Worm (Caenorhabditis elegans): ENCODE data around the gene cutl-17.

Gene cutl-17

DNA sequence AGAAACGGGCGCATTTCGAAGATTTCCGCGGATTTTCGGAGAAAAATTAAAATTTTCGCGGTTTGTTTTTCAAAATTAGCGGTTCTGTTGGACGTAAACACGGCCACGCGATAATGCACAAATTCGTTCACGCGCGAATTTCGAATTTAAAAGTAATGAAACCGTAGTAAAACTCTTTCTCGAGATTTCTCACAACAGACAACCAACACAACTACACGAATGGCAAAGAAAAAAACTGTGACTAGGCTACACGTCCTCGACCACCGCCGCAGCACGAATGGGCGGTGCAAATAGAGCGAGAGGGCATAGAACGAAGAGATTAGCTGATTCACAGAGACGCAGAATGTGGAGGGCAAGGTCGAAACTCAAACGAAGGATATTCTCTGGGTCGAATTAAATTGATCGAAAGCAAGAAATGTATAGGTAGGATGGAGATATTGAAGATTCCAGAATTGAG, 16.4 kb downstream of the cutl-17 start, which contains the start of gene idh-1 (continued):
- TF ChIP-seq zip-4 (GFP tag; optimal IDR thresholded peaks at IDR 0.05) (no peak), nhr-47 (tag; optimal IDR thresholded peaks at IDR 0.05) (peak; percentile 33), ceh-82 (tag; optimal IDR thresholded peaks at IDR 0.05) (peak in 2 of 3 experiments; percentile 10 to 14), nhr-19 (GFP tag; conservative IDR thresholded peaks at IDR 0.05) (no peak; the same call in 1 of the 2 replicates), snu-23 (GFP tag; optimal IDR thresholded peaks at IDR 0.05) (peak; percentile 70), alr-1 (tag; optimal IDR thresholded peaks at IDR 0.05; ENCODE audit: borderline replicate concordance) (no peak), mdl-1 (tag; optimal IDR thresholded peaks at IDR 0.05) (peak in 1 of 2 experiments; percentile 31), aly-2 (tag; optimal IDR thresholded peaks at IDR 0.05) (no peak), ama-1 (optimal IDR thresholded peaks at IDR 0.05) (peak; percentile 85), nhr-77 (tag; optimal IDR thresholded peaks at IDR 0.05) (no peak), zag-1 (tag; optimal IDR thresholded peaks at IDR 0.05) (no peak), hlh-4 (tag; optimal IDR thresholded peaks at IDR 0.05) (no peak), egl-13 (tag; optimal IDR thresholded peaks at IDR 0.05) (no peak), Y116A8C.19 (tag; optimal IDR thresholded peaks at IDR 0.05; ENCODE audit: borderline replicate concordance) (no peak), ztf-4 (tag; optimal IDR thresholded peaks at IDR 0.05) (no peak), elt-3 (tag; optimal IDR thresholded peaks at IDR 0.05) (peak in 2 of 6 experiments; percentile 20 to 66), ces-1 (GFP tag; optimal IDR thresholded peaks at IDR 0.05) (no peak), vab-15 (tag; optimal IDR thresholded peaks at IDR 0.05) (no peak), lin-14 (GFP tag; optimal IDR thresholded peaks at IDR 0.05) (peak; percentile 90), fkh-10 (GFP tag; optimal IDR thresholded peaks at IDR 0.05) (no peak), C16A3.4 (tag; optimal IDR thresholded peaks at IDR 0.05) (no peak), mep-1 (tag; optimal IDR thresholded peaks at IDR 0.05) (peak; percentile 74), lin-35 (GFP tag; optimal IDR thresholded peaks at IDR 0.05) (peak; percentile 61 to 88), elt-2 (tag; optimal IDR thresholded peaks at IDR 0.05) (no peak), tbx-2 (tag; optimal IDR thresholded peaks at IDR 0.05) (peak; percentile 16), nhr-12 (tag; optimal IDR thresholded peaks at IDR 0.05) (no peak), hpl-2 (GFP tag; optimal IDR thresholded peaks at IDR 0.05) (no peak), sup-37 (GFP tag; optimal IDR thresholded peaks at IDR 0.05) (no peak), sptf-1 (tag; optimal IDR thresholded peaks at IDR 0.05) (no peak), nhr-76 (tag; optimal IDR thresholded peaks at IDR 0.05) (no peak), rnt-1 (tag; optimal IDR thresholded peaks at IDR 0.05) (peak; percentile 59)

DNA sequence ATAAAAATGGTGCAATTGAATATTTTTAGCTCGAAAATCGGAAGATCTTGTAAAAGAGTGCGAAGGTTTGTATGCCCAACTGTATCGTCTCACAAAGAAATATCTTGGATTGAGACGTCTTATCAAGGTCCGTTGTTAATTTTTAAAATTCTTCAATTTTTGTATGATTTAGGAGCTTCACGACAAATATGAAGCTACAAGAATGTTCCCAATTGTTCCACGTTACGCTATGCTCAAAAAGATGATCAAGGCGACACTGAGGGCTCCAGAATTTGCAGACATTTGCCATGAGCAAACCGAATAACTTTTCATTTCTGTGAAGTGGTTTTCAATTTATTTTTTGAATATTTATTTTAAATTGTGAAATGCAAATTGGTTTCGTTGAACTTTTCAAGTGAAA, 18.5 kb downstream of the cutl-17 start:
- TF ChIP-seq nhr-77 (tag; optimal IDR thresholded peaks at IDR 0.05), result no peak
- no peak for TF ChIP-seq lin-13 (GFP tag; optimal IDR thresholded peaks at IDR 0.05)
- TF ChIP-seq nhr-84 (tag; optimal IDR thresholded peaks at IDR 0.05), result no peak
- no peak for TF ChIP-seq Y116A8C.19 (tag; optimal IDR thresholded peaks at IDR 0.05; ENCODE audit: borderline replicate concordance)
- no peak for TF ChIP-seq hpl-2 (GFP tag; optimal IDR thresholded peaks at IDR 0.05)
- TF ChIP-seq irx-1 (tag; optimal IDR thresholded peaks at IDR 0.05), result no peak
- no peak for TF ChIP-seq dpl-1 (GFP tag; optimal IDR thresholded peaks at IDR 0.05)
- no peak for TF ChIP-seq sup-37 (GFP tag; optimal IDR thresholded peaks at IDR 0.05)
- no peak for TF ChIP-seq fkh-10 (GFP tag; optimal IDR thresholded peaks at IDR 0.05)
- TF ChIP-seq unc-98 (GFP tag; IDR thresholded peaks at IDR 0.05), result no peak
- no peak for TF ChIP-seq unc-30 (tag; optimal IDR thresholded peaks at IDR 0.05)
- peak; percentile 75 for TF ChIP-seq nhr-85 (tag)
- TF ChIP-seq skn-1 (tag; optimal IDR thresholded peaks at IDR 0.05), result no peak
- no peak for TF ChIP-seq ceh-8 (GFP tag; optimal IDR thresholded peaks at IDR 0.05)
- no peak for TF ChIP-seq nhr-76 (tag; optimal IDR thresholded peaks at IDR 0.05)
- no peak for TF ChIP-seq nhr-11 (tag; optimal IDR thresholded peaks at IDR 0.05)
- no peak for TF ChIP-seq lin-14 (GFP tag; optimal IDR thresholded peaks at IDR 0.05)
- no peak for TF ChIP-seq snpc-4 (tag; optimal IDR thresholded peaks at IDR 0.05)
- peak; percentile 29 for TF ChIP-seq elt-2 (tag; optimal IDR thresholded peaks at IDR 0.05)
- no peak for TF ChIP-seq fos-1 (tag; optimal IDR thresholded peaks at IDR 0.05)
- TF ChIP-seq sptf-1 (tag; optimal IDR thresholded peaks at IDR 0.05), result no peak
- peak; percentile 8 for TF ChIP-seq nhr-47 (tag; optimal IDR thresholded peaks at IDR 0.05)
- TF ChIP-seq fkh-8 (tag; optimal IDR thresholded peaks at IDR 0.05), result no peak
- no peak for TF ChIP-seq C16A3.4 (tag; optimal IDR thresholded peaks at IDR 0.05)
- TF ChIP-seq pqm-1 (tag; optimal IDR thresholded peaks at IDR 0.05), result no peak
- no peak for TF ChIP-seq pag-3 (tag; optimal IDR thresholded peaks at IDR 0.05; ENCODE audit: borderline replicate concordance, insufficient read depth)
- no peak for TF ChIP-seq ceh-63 (GFP tag; optimal IDR thresholded peaks at IDR 0.05)
- no peak for TF ChIP-seq unc-86 (tag; optimal IDR thresholded peaks at IDR 0.05)
- TF ChIP-seq ces-1 (GFP tag; optimal IDR thresholded peaks at IDR 0.05), result no peak
- TF ChIP-seq zip-4 (GFP tag; optimal IDR thresholded peaks at IDR 0.05), result no peak
- no peak for TF ChIP-seq lin-15B (tag; optimal IDR thresholded peaks at IDR 0.05)
- TF ChIP-seq tlp-1 (tag; optimal IDR thresholded peaks at IDR 0.05), result no peak
- no peak for TF ChIP-seq nhr-28 (tag; optimal IDR thresholded peaks at IDR 0.05)
- TF ChIP-seq tbx-2 (tag; optimal IDR thresholded peaks at IDR 0.05), result no peak
- peak; percentile 80 for TF ChIP-seq ama-1 (optimal IDR thresholded peaks at IDR 0.05)

Data from whole organism, L1 larva.